Worm (Caenorhabditis elegans) whole organism, dauer: Measurements from ENCODE around the gene srg-20.
"Not testable (repeated sequence)": the region's sequence is repeated elsewhere in the genome, so short reads cannot be mapped to it uniquely, and the experiment has no call there.

Source experiments
- unc-62 ChIP-seq: sonication (generic microtip); optimal IDR thresholded peaks from 2 replicates; lab custom pipeline; 2017; ENCODE audit warnings: missing biosample characterization, missing genetic modification reagents, missing genetic modification characterization

The srg-20 gene

ce11 chrII:1621795-1622194 lies 14.7 kb upstream of the srg-20 start:
- no peak for TF ChIP-seq unc-62 (GFP tag; lab: Kevin White, UChicago)

- no peak for TF ChIP-seq unc-62 (GFP tag; lab: Kevin White, UChicago)
Measured at ce11 chrII:1624572-1624971, 11.9 kb upstream of the srg-20 start, which contains the start of gene fbxa-160. fbxa-160 (minus strand) TSS chrII:1624672.

ce11 chrII:1625666-1626065 lies 10.8 kb upstream of the srg-20 start, which contains the start of gene C08E3.14:
C08E3.14 (plus strand) TSS chrII:1625966.
- no peak for TF ChIP-seq unc-62 (GFP tag; lab: Kevin White, UChicago)

- TF ChIP-seq unc-62 (GFP tag; lab: Kevin White, UChicago) = not testable (repeated sequence)
Measured at ce11 chrII:1627783-1628182, 8.7 kb upstream of the srg-20 start, which contains the start of gene C08E3.15. C08E3.15 (minus strand) TSS chrII:1627883.

- TF ChIP-seq unc-62 (GFP tag; lab: Kevin White, UChicago) = not testable (repeated sequence)
Measured at ce11 chrII:1632216-1632615, 4.3 kb upstream of the srg-20 start, which contains the start of gene C08E3.13. C08E3.13 (minus strand) TSS chrII:1632316.

ce11 chrII:1633490-1633889 lies 3.0 kb upstream of the srg-20 start, which contains the start of gene C08E3.1:
C08E3.1 (plus strand) TSS chrII:1633790.
- not testable (repeated sequence) for TF ChIP-seq unc-62 (GFP tag; lab: Kevin White, UChicago)

ce11 chrII:1635969-1636368 lies 523 bp upstream of the srg-20 start:
- no peak for TF ChIP-seq unc-62 (GFP tag; lab: Kevin White, UChicago)

- TF ChIP-seq unc-62 (GFP tag; lab: Kevin White, UChicago) = no peak
Measured at ce11 chrII:1640496-1640895, 4.0 kb downstream of the srg-20 start, which contains the start of gene srh-72. srh-72 (minus strand) TSS chrII:1640596.

- no peak for TF ChIP-seq unc-62 (GFP tag; lab: Kevin White, UChicago)
Measured at ce11 chrII:1644777-1645348, 8.4 kb downstream of the srg-20 start, which contains the start of gene ZC204.6. ZC204.6 (minus strand) TSS chrII:1644827.

- TF ChIP-seq unc-62 (GFP tag; lab: Kevin White, UChicago) = no peak
Measured at ce11 chrII:1646199-1646598, 9.7 kb downstream of the srg-20 start, which contains the start of gene ZC204.17. ZC204.17 (minus strand) TSS chrII:1646299.

- no peak for TF ChIP-seq unc-62 (GFP tag; lab: Kevin White, UChicago)
Measured at ce11 chrII:1648768-1649167, 12.3 kb downstream of the srg-20 start, which contains the start of gene fbxb-21. fbxb-21 (minus strand) TSS chrII:1648868.

- no peak for TF ChIP-seq unc-62 (GFP tag; lab: Kevin White, UChicago)
Measured at ce11 chrII:1650502-1650901, 14.0 kb downstream of the srg-20 start, which contains the start of gene fbxb-20. fbxb-20 (minus strand) TSS chrII:1650602.

- TF ChIP-seq unc-62 (GFP tag; lab: Kevin White, UChicago) = no peak
Measured at ce11 chrII:1651804-1652203, 15.3 kb downstream of the srg-20 start, which contains the start of gene fbxb-16. fbxb-16 (minus strand) TSS chrII:1651904.

- TF ChIP-seq unc-62 (GFP tag; lab: Kevin White, UChicago) = no peak
Measured at ce11 chrII:1653397-1653796, 16.9 kb downstream of the srg-20 start, which contains the start of gene fbxb-15. fbxb-15 (minus strand) TSS chrII:1653497.

- no peak for TF ChIP-seq unc-62 (GFP tag; lab: Kevin White, UChicago)
Measured at ce11 chrII:1654917-1655316, 18.4 kb downstream of the srg-20 start, which contains the start of gene btb-12. btb-12 (plus strand) TSS chrII:1655217.

- no peak for TF ChIP-seq unc-62 (GFP tag; lab: Kevin White, UChicago)
Measured at ce11 chrII:1657202-1657601, 20.7 kb downstream of the srg-20 start, which contains the start of gene ZC204.12. ZC204.12 (minus strand) TSS chrII:1657302.
